Fruit fly (Drosophila melanogaster) whole organism, embryonic: ENCODE data around the gene CG13700.

Source experiments
- Ada2b ChIP-seq: fragments of 200-800 bp; sonication (Bioruptor generic); IDR thresholded peaks from 2 replicates; pipeline ENCODE4 v1.3.6; 2022; ENCODE audit warnings: missing biosample characterization, missing genetic modification characterization
- C15 ChIP-seq: fragments of 200-800 bp; sonication (Bioruptor generic); IDR thresholded peaks from 3 replicates; pipeline ENCODE4 v1.3.6; 2022; ENCODE audit warnings: missing biosample characterization, missing genetic modification characterization
- CG11456 ChIP-seq: fragments of 200-800 bp; sonication (Bioruptor generic); IDR thresholded peaks from 3 replicates; pipeline ENCODE4 v1.3.6; 2022; ENCODE audit warnings: missing biosample characterization, missing genetic modification characterization
- CG13296 ChIP-seq: fragments of 200-800 bp; sonication (Bioruptor generic); optimal IDR thresholded peaks from 3 replicates; lab custom pipeline; 2018; ENCODE audit warnings: missing biosample characterization, mild to moderate bottlenecking, missing genetic modification characterization
- CG14965 ChIP-seq: fragments of 200-800 bp; sonication (Bioruptor generic); optimal IDR thresholded peaks from 2 replicates; lab custom pipeline; 2016; ENCODE audit warnings: missing biosample characterization, missing genetic modification characterization, borderline replicate concordance
- CG1529 ChIP-seq: fragments of 200-800 bp; sonication (Bioruptor generic); optimal IDR thresholded peaks from 3 replicates; lab custom pipeline; 2018; ENCODE audit warnings: missing biosample characterization, missing genetic modification characterization
- CG15479 ChIP-seq: fragments of 200-800 bp; sonication (Bioruptor generic); optimal IDR thresholded peaks from 3 replicates; lab custom pipeline; 2019; ENCODE audit warnings: missing biosample characterization, mild to moderate bottlenecking, missing genetic modification characterization, moderate library complexity
- CG16815 ChIP-seq: fragments of 200-800 bp; sonication (Bioruptor generic); optimal IDR thresholded peaks from 3 replicates; lab custom pipeline; 2017; ENCODE audit warnings: missing biosample characterization, mild to moderate bottlenecking, missing genetic modification characterization
- CG16863 ChIP-seq: fragments of 200-800 bp; sonication (Bioruptor generic); optimal IDR thresholded peaks from 3 replicates; lab custom pipeline; 2016; ENCODE audit warnings: missing biosample characterization, missing genetic modification characterization
- CG18476 ChIP-seq: fragments of 200-800 bp; sonication (Bioruptor generic); optimal IDR thresholded peaks from 2 replicates; lab custom pipeline; 2016; ENCODE audit warnings: missing biosample characterization, mild to moderate bottlenecking, missing genetic modification characterization
- CG30020 ChIP-seq: fragments of 200-800 bp; optimal IDR thresholded peaks from 2 replicates; lab custom pipeline; 2019; ENCODE audit warnings: missing biosample characterization, mild to moderate bottlenecking, missing genetic modification characterization, moderate library complexity
- CG3407 ChIP-seq: fragments of 200-800 bp; sonication (Bioruptor generic); optimal IDR thresholded peaks from 2 replicates; lab custom pipeline; 2018; ENCODE audit warnings: missing biosample characterization, mild to moderate bottlenecking, missing genetic modification characterization
- CG34422 ChIP-seq: fragments of 200-800 bp; sonication (Bioruptor generic); IDR thresholded peaks from 3 replicates; pipeline ENCODE4 v1.3.6; 2022; ENCODE audit warnings: missing biosample characterization, missing genetic modification characterization
- CG6254 ChIP-seq: fragments of 200-800 bp; sonication (Bioruptor generic); optimal IDR thresholded peaks from 3 replicates; lab custom pipeline; 2017; ENCODE audit warnings: mild to moderate bottlenecking, missing biosample characterization, missing genetic modification reagents, missing genetic modification characterization
- CG7963 ChIP-seq: fragments of 200-800 bp; sonication (Bioruptor generic); IDR thresholded peaks from 3 replicates; pipeline ENCODE4 v1.3.6; 2022; ENCODE audit warnings: missing biosample characterization, missing genetic modification characterization; ENCODE audit not compliant: partially characterized antibody
- CG8089 ChIP-seq: fragments of 200-800 bp; sonication (Bioruptor generic); optimal IDR thresholded peaks from 3 replicates; lab custom pipeline; 2016; ENCODE audit warnings: missing biosample characterization, missing genetic modification characterization
- CG8281 ChIP-seq: fragments of 200-800 bp; sonication (Bioruptor generic); optimal IDR thresholded peaks from 2 replicates; lab custom pipeline; 2018; ENCODE audit warnings: missing biosample characterization, mild to moderate bottlenecking, missing genetic modification characterization, moderate library complexity
- CHES-1-like ChIP-seq: fragments of 200-800 bp; sonication (Bioruptor generic); optimal IDR thresholded peaks from 2 replicates; lab custom pipeline; 2016; ENCODE audit warnings: missing biosample characterization, missing genetic modification characterization
- D19A ChIP-seq: fragments of 200-800 bp; optimal IDR thresholded peaks from 3 replicates; lab custom pipeline; 2019; ENCODE audit warnings: missing biosample characterization, mild to moderate bottlenecking, missing genetic modification characterization, moderate library complexity
- D19B ChIP-seq: fragments of 200-800 bp; sonication (Bioruptor generic); optimal IDR thresholded peaks from 2 replicates; lab custom pipeline; 2017; ENCODE audit warnings: missing biosample characterization, mild to moderate bottlenecking, missing genetic modification characterization
- Deaf1 ChIP-seq: fragments of 200-800 bp; optimal IDR thresholded peaks from 3 replicates; lab custom pipeline; 2019; ENCODE audit warnings: missing biosample characterization, mild to moderate bottlenecking, missing genetic modification characterization, moderate library complexity
- ERR ChIP-seq: fragments of 200-800 bp; sonication (Bioruptor generic); optimal IDR thresholded peaks from 2 replicates; lab custom pipeline; 2016; ENCODE audit warnings: missing biosample characterization, missing genetic modification characterization
- Hey ChIP-seq: fragments of 200-800 bp; sonication (Bioruptor generic); optimal IDR thresholded peaks from 3 replicates; lab custom pipeline; 2018; ENCODE audit warnings: missing biosample characterization, mild to moderate bottlenecking, missing genetic modification characterization
- Hsf ChIP-seq: fragments of 200-800 bp; sonication (Bioruptor generic); optimal IDR thresholded peaks from 3 replicates; lab custom pipeline; 2016; ENCODE audit warnings: missing biosample characterization, missing genetic modification characterization
- Med ChIP-seq: fragments of 200-800 bp; sonication (Bioruptor generic); peaks from one replicate; lab custom pipeline; 2016; ENCODE audit warnings: missing biosample characterization, missing genetic modification characterization, mild to moderate bottlenecking, inconsistent platforms, moderate library complexity
- NC2α ChIP-seq: fragments of 200-800 bp; sonication (Bioruptor generic); optimal IDR thresholded peaks from 2 replicates; lab custom pipeline; 2016; ENCODE audit warnings: missing biosample characterization, missing genetic modification characterization
- Nf-YB ChIP-seq: fragments of 200-800 bp; sonication (Bioruptor generic); optimal IDR thresholded peaks from 3 replicates; lab custom pipeline; 2019; ENCODE audit warnings: missing biosample characterization, mild to moderate bottlenecking, missing genetic modification characterization, moderate library complexity
- Sox100B ChIP-seq: fragments of 200-800 bp; sonication (Bioruptor generic); optimal IDR thresholded peaks from 3 replicates; lab custom pipeline; 2018; ENCODE audit warnings: missing biosample characterization, mild to moderate bottlenecking, missing genetic modification characterization
- az2 ChIP-seq: fragments of 200-800 bp; sonication (Bioruptor generic); optimal IDR thresholded peaks from 3 replicates; lab custom pipeline; 2016; ENCODE audit warnings: missing biosample characterization, missing genetic modification characterization
- chinmo ChIP-seq: fragments of 200-800 bp; sonication (Bioruptor generic); IDR thresholded peaks from 4 replicates; pipeline ENCODE4 v1.3.6; 2022; ENCODE audit warnings: missing biosample characterization, missing genetic modification characterization; ENCODE audit not compliant: partially characterized antibody
- eyg ChIP-seq: fragments of 200-800 bp; sonication (Bioruptor generic); optimal IDR thresholded peaks from 3 replicates; lab custom pipeline; 2016; ENCODE audit warnings: missing biosample characterization, missing genetic modification characterization
- fru ChIP-seq: fragments of >200 bp; optimal IDR thresholded peaks from 2 replicates; lab custom pipeline; 2017
- ftz-f1 ChIP-seq: fragments of 200-800 bp; sonication (Bioruptor generic); optimal IDR thresholded peaks from 2 replicates; lab custom pipeline; 2016; ENCODE audit warnings: missing biosample characterization, missing genetic modification characterization
- nmo ChIP-seq: fragments of 200-800 bp; sonication (Bioruptor generic); optimal IDR thresholded peaks from 2 replicates; lab custom pipeline; 2018; ENCODE audit warnings: missing biosample characterization, mild to moderate bottlenecking, missing genetic modification characterization, moderate library complexity
- oc ChIP-seq: fragments of 200-800 bp; sonication (Bioruptor generic); optimal IDR thresholded peaks from 2 replicates; lab custom pipeline; 2018; ENCODE audit warnings: missing biosample characterization, mild to moderate bottlenecking, missing genetic modification characterization, moderate library complexity
- peb ChIP-seq: fragments of 200-800 bp; sonication (Bioruptor generic); IDR thresholded peaks from 2 replicates; pipeline ENCODE4 v1.3.6; 2022; ENCODE audit warnings: missing biosample characterization, missing genetic modification characterization
- pros ChIP-seq: fragments of 200-800 bp; sonication (Bioruptor generic); optimal IDR thresholded peaks from 3 replicates; lab custom pipeline; 2019; ENCODE audit warnings: missing biosample characterization, mild to moderate bottlenecking, missing genetic modification characterization, moderate library complexity
- scrt ChIP-seq: fragments of 200-800 bp; sonication (Bioruptor generic); optimal IDR thresholded peaks from 2 replicates; lab custom pipeline; 2018; ENCODE audit warnings: missing biosample characterization, mild to moderate bottlenecking, missing genetic modification characterization, moderate library complexity
- sug ChIP-seq: fragments of 200-800 bp; optimal IDR thresholded peaks from 2 replicates; lab custom pipeline; 2019; ENCODE audit warnings: missing biosample characterization, mild to moderate bottlenecking, missing genetic modification characterization, moderate library complexity
- trh ChIP-seq: fragments of 200-800 bp; sonication (Bioruptor generic); optimal IDR thresholded peaks from 2 replicates; lab custom pipeline; 2016; ENCODE audit warnings: missing biosample characterization, missing genetic modification characterization

The CG13700 gene

DNA sequence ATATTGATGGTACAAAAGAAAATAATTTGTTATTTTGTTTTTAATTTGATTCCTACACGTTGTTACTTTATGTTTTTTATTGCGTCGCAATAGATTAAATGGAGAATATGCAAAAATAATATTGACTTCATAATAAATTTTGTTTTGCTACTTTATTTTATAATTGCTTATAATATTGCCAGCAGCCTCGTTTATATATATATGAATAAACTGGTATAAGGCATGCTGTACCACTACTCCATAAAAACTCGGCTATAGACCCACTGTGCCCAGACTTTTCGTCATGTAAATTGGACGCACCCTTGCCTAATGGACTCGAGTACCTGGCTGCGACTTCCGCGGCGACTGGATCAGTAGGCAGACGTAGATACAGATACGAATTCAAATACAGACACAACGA lies 47.6 kb upstream of the CG13700 start (continued):
- peak; percentile 56 for TF ChIP-seq CG16863 (GFP tag; lab: Kevin White, UChicago)
- no peak for TF ChIP-seq D19B (GFP tag; lab: Kevin White, UChicago)
- TF ChIP-seq peb = no peak
- TF ChIP-seq CG6254 = peak; percentile 85
- peak; percentile 43 for TF ChIP-seq Deaf1 (tag; lab: Kevin White, UChicago)
- TF ChIP-seq CG3407 (GFP tag; lab: Kevin White, UChicago) = peak; percentile 73
- peak; percentile 89 for TF ChIP-seq CG16815
- no peak for TF ChIP-seq C15 (GFP tag; lab: Robert Waterston, UW)
- TF ChIP-seq Nf-YB (GFP tag; lab: Kevin White, UChicago) = peak; percentile 66
- no peak for TF ChIP-seq NC2α (GFP tag; lab: Kevin White, UChicago)
- TF ChIP-seq CHES-1-like (GFP tag; lab: Kevin White, UChicago) = no peak
- peak; percentile 82 for TF ChIP-seq Sox100B
- TF ChIP-seq oc (tag; lab: Kevin White, UChicago) = peak; percentile 27
- no peak for TF ChIP-seq ftz-f1 (GFP tag; lab: Kevin White, UChicago)
- TF ChIP-seq sug (tag; lab: Kevin White, UChicago) = no peak
- TF ChIP-seq nmo = peak; percentile 92
- peak; percentile 61; the same call in 2 of the 3 replicates for TF ChIP-seq CG34422 (GFP tag; lab: Robert Waterston, UW)
- TF ChIP-seq CG8281 (tag; lab: Kevin White, UChicago) = peak; percentile 28
- no peak for TF ChIP-seq Ada2b (GFP tag; lab: Robert Waterston, UW)
- peak; percentile 34 for TF ChIP-seq trh
- peak; percentile 85 for TF ChIP-seq D19A
- peak; percentile 81 for TF ChIP-seq CG1529 (GFP tag; lab: Kevin White, UChicago)
- TF ChIP-seq eyg (GFP tag; lab: Kevin White, UChicago) = no peak
- TF ChIP-seq chinmo = no peak
- TF ChIP-seq CG8089 (GFP tag; lab: Kevin White, UChicago) = peak; percentile 33
- TF ChIP-seq CG30020 (tag; lab: Kevin White, UChicago) = peak; percentile 55
- peak; percentile 75 for TF ChIP-seq az2 (GFP tag; lab: Kevin White, UChicago)
- no peak for TF ChIP-seq fru
- TF ChIP-seq CG13296 (GFP tag; lab: Kevin White, UChicago) = peak; percentile 18
- no peak for TF ChIP-seq CG14965 (GFP tag; lab: Kevin White, UChicago)

DNA sequence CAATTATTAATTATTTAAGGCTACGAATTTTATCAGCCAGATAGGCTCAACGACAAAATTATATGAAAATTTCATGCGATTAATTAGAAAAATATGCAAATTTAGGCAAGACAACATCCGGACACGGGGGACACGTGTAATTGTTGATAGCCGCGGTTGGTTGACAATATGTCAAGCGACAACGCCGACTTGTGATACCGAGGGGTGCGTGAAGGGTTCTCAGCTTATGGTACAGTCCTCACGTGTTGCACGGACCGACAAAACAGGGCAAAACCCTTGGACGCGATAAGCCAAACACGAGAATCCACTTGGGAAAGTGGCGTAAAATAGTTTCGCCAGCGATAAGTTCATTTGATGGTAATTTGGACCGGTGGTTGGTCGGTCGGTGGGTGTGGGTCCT lies 47.0 kb upstream of the CG13700 start:
- TF ChIP-seq CG18476 (GFP tag; lab: Kevin White, UChicago) = peak; percentile 59
- TF ChIP-seq ERR (GFP tag; lab: Kevin White, UChicago) = no peak
- TF ChIP-seq CG11456 = no peak
- peak; percentile 81 for TF ChIP-seq CG15479
- TF ChIP-seq Hsf (GFP tag; lab: Kevin White, UChicago) = no peak
- 0 out of 3 replicates have a peak, but pooled peaks have one; percentile 40 for TF ChIP-seq CG7963 (GFP tag; lab: Robert Waterston, UW)
- peak; percentile 70 for TF ChIP-seq Hey (tag; lab: Kevin White, UChicago)
- TF ChIP-seq scrt (GFP tag; lab: Kevin White, UChicago) = peak; percentile 10
- TF ChIP-seq pros (GFP tag; lab: Kevin White, UChicago) = peak; percentile 50
- peak; percentile 19 for TF ChIP-seq Med (GFP tag; lab: Kevin White, UChicago)
